Worm (Caenorhabditis elegans): ENCODE results near the gene mpz-6.

mpz-6 gene

ce11 chrII:9441838-9442237, 34.9 kb upstream of the mpz-6 start, which contains the start of gene chil-16:
Gene chil-16, minus strand, starts transcription at chrII:9441938.
- TF ChIP-seq mdl-1 (tag; optimal IDR thresholded peaks at IDR 0.05) = no peak
- TF ChIP-seq ceh-9 (tag; optimal IDR thresholded peaks at IDR 0.05) = no peak
- no peak for TF ChIP-seq nhr-25 (tag; optimal IDR thresholded peaks at IDR 0.05)
- TF ChIP-seq elt-3 (tag; optimal IDR thresholded peaks at IDR 0.05) = no peak
- TF ChIP-seq pqm-1 (tag; optimal IDR thresholded peaks at IDR 0.05) = no peak
- no peak for TF ChIP-seq nhr-76 (tag; optimal IDR thresholded peaks at IDR 0.05)
- TF ChIP-seq unc-39 (tag; optimal IDR thresholded peaks at IDR 0.05) = no peak
- no peak for TF ChIP-seq pha-4 (tag; optimal IDR thresholded peaks at IDR 0.05)
- no peak for TF ChIP-seq nfya-1 (tag; optimal IDR thresholded peaks at IDR 0.05; ENCODE audit: insufficient read depth)
- TF ChIP-seq eor-1 (tag; optimal IDR thresholded peaks at IDR 0.05) = no peak
- TF ChIP-seq ztf-4 (tag; optimal IDR thresholded peaks at IDR 0.05) = no peak
- TF ChIP-seq elt-1 (tag; optimal IDR thresholded peaks at IDR 0.05) = no peak
- no peak for TF ChIP-seq daf-12 (tag; optimal IDR thresholded peaks at IDR 0.05)
- no peak for TF ChIP-seq lin-15B (tag; optimal IDR thresholded peaks at IDR 0.05)
- TF ChIP-seq sea-2 (GFP tag; optimal IDR thresholded peaks at IDR 0.05) = no peak
- TF ChIP-seq egl-27 (tag; optimal IDR thresholded peaks at IDR 0.05) = no peak
- TF ChIP-seq ceh-82 (tag; optimal IDR thresholded peaks at IDR 0.05) = no peak
- no peak for TF ChIP-seq nhr-12 (tag; optimal IDR thresholded peaks at IDR 0.05)

DNA sequence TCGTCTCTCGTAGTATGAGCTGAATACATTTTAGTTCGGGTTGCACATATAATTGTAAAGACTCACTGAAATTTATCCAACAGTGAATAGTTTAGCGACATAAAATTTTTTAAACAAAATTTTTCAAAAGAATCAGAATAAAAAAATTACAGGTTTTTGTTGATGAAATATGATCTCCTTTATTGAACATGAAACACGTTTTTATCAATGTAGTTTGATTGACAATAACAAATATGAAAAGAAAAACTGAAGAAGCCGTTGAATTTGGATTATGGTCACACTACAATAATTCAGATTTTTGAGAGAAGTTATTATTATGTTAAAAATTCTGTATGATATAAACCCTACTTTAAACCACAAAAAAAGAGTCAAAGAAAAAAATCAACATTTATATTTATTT, 33.1 kb upstream of the mpz-6 start, which contains the start of gene chil-17:
Gene chil-17, minus strand, starts transcription at position 101 of the 400 bp plus-strand sequence.
- TF ChIP-seq ZK546.5 (tag; optimal IDR thresholded peaks at IDR 0.05) = no peak
- TF ChIP-seq elt-3 (tag; optimal IDR thresholded peaks at IDR 0.05) = no peak
- no peak for TF ChIP-seq aly-2 (tag; optimal IDR thresholded peaks at IDR 0.05)
- no peak for TF ChIP-seq jun-1 (tag; optimal IDR thresholded peaks at IDR 0.05)
- no peak for TF ChIP-seq skn-1 (tag; optimal IDR thresholded peaks at IDR 0.05)
- no peak for TF ChIP-seq mdl-1 (tag; optimal IDR thresholded peaks at IDR 0.05)
- TF ChIP-seq fos-1 (tag; optimal IDR thresholded peaks at IDR 0.05) = no peak
- TF ChIP-seq eor-1 (tag; optimal IDR thresholded peaks at IDR 0.05) = no peak
- TF ChIP-seq ceh-28 (tag; optimal IDR thresholded peaks at IDR 0.05) = no peak
- no peak for TF ChIP-seq daf-12 (tag; optimal IDR thresholded peaks at IDR 0.05)
- TF ChIP-seq pha-4 (tag; optimal IDR thresholded peaks at IDR 0.05) = no peak
- TF ChIP-seq egl-27 (tag; optimal IDR thresholded peaks at IDR 0.05) = no peak
- TF ChIP-seq pqm-1 (tag; optimal IDR thresholded peaks at IDR 0.05) = no peak
- no peak for TF ChIP-seq ceh-9 (tag; optimal IDR thresholded peaks at IDR 0.05)
- no peak for TF ChIP-seq nhr-23 (tag; optimal IDR thresholded peaks at IDR 0.05)

DNA sequence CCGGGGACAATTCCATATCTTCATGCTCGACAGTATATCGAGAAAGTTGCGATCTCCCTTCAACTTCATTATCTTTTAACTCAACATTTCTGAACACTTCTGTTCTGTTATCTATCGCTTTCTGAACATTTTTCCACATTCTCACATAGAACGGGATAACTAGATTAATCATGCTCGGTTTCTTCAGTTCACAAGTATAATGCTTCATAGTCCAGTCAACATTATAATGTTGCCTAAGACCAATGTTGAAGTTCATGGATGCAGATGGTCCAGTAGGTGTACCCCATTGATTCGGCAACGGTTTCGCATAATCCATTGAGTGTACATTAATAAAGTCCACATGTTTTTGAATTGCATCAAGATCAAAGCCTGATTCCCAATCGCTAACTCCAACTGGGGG, 31.9 kb upstream of the mpz-6 start:
- no peak for TF ChIP-seq elt-1 (tag; optimal IDR thresholded peaks at IDR 0.05)

DNA sequence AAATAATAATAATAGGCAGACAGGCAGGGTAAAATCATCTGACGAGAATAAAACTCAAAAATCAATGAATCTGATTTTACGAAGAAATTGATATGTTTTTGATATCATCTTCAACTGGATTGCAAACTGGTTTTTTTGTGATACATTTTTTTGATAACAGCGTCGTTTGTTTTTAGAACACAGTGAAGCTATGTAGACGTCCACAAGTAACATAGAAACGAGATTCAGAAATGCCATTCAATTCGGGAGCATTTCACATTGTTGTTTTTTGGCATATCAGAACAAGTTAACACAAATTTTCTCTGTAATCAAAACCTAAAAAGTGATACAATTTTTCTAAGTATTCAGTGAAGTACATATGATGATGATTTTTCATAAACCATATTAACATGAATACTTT, 31.3 kb upstream of the mpz-6 start, which contains the start of gene chil-13:
Gene chil-13, minus strand, starts transcription at position 101 of the 400 bp plus-strand sequence.
- no peak for TF ChIP-seq ztf-4 (tag; optimal IDR thresholded peaks at IDR 0.05)
- TF ChIP-seq daf-12 (tag; optimal IDR thresholded peaks at IDR 0.05) = no peak
- no peak for TF ChIP-seq jun-1 (tag; optimal IDR thresholded peaks at IDR 0.05)
- no peak for TF ChIP-seq ceh-9 (tag; optimal IDR thresholded peaks at IDR 0.05)
- TF ChIP-seq fos-1 (tag; optimal IDR thresholded peaks at IDR 0.05) = no peak
- TF ChIP-seq nhr-67 (tag; optimal IDR thresholded peaks at IDR 0.05) = no peak
- no peak for TF ChIP-seq unc-62 (GFP tag; optimal IDR thresholded peaks at IDR 0.05)
- TF ChIP-seq ZK546.5 (tag; optimal IDR thresholded peaks at IDR 0.05) = no peak
- TF ChIP-seq nhr-12 (tag; optimal IDR thresholded peaks at IDR 0.05) = no peak
- TF ChIP-seq elt-2 (tag; optimal IDR thresholded peaks at IDR 0.05) = no peak
- no peak for TF ChIP-seq ceh-28 (tag; optimal IDR thresholded peaks at IDR 0.05)
- TF ChIP-seq ama-1 (optimal IDR thresholded peaks at IDR 0.05) = no peak
- TF ChIP-seq nhr-237 (tag; optimal IDR thresholded peaks at IDR 0.05) = no peak
- TF ChIP-seq ceh-82 (tag; optimal IDR thresholded peaks at IDR 0.05) = no peak

DNA sequence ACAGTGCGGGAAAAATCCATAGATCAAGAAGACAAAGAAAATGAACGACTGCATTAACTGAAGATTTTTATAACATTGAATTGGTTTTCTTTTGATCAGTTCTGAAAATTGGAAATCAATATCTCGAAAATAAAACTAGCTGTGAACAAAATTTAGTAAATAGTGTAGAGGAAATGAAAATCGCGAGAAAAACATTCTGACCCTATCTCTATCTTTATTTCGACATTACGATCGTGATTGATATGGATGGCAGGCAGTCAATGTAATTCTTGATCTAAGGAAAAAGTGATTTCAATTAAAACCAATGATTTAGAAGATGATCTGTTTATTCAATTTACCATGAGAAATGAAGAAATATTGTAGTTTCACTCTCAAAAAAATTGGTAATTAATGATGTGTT, 29.1 kb upstream of the mpz-6 start, which contains the start of gene kin-16:
Gene kin-16, minus strand, starts transcription at position 101 of the 400 bp plus-strand sequence.
- TF ChIP-seq ceh-16 (tag; optimal IDR thresholded peaks at IDR 0.05) (no peak), tbx-2 (tag; optimal IDR thresholded peaks at IDR 0.05) (no peak), ztf-4 (tag; optimal IDR thresholded peaks at IDR 0.05) (no peak), sea-2 (GFP tag; optimal IDR thresholded peaks at IDR 0.05) (no peak), fos-1 (tag; optimal IDR thresholded peaks at IDR 0.05) (no peak), lin-15B (tag; optimal IDR thresholded peaks at IDR 0.05) (no peak), nhr-23 (tag; optimal IDR thresholded peaks at IDR 0.05) (no peak), fkh-10 (GFP tag; optimal IDR thresholded peaks at IDR 0.05) (no peak)

Measured in whole organism, L3 larva.